Fruit fly (Drosophila melanogaster): Measurements from ENCODE around the gene CG13992.

Gene CG13992

DNA sequence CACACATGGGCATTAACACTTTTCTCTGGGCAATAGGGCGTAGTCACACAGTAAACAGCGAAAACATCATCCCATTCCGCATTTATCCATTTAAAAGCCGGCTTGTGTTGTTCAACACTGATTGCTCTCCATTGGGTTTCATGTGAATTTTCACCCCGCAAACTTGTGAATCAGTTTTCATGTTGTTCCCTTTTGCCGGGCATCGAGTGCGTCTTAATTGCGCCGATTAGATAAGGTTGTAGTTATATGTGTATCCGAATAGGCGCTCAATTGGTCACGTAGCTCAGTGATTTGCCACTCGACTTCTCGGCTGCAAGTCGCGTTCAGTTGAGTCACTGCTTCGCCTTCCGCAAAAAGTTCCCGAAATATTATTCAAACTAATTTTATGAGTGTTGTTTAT is 19.4 kb upstream of the CG13992 start:
- TF ChIP-seq ttk (optimal IDR thresholded peaks at IDR 0.05) (no peak), Myc (optimal IDR thresholded peaks at IDR 0.05) (no peak), Sin3A (optimal IDR thresholded peaks at IDR 0.05) (no peak), psq (optimal IDR thresholded peaks at IDR 0.05) (no peak), h (optimal IDR thresholded peaks at IDR 0.05) (no peak), insv (optimal IDR thresholded peaks at IDR 0.05) (no peak)

DNA sequence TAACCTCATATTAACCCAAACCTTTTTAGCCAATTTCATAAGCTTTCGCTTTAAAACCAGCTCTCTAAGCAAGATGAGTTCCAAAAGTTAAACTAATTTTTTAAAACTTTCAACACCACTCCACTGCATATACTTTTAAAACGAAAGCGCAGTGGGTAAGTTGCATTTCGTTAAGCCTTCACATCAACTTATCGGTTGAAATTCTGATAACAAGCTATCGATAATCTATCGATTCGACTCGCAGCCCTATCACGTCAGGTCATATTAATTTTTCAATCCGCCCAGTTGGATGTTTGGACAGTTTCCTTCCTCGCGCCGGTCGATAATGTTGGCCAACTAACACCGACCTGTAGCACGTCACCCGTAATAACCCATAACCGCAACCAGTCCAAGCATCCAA is 18.5 kb upstream of the CG13992 start, which contains the start of gene ifc:
TSS of gene ifc (plus strand) at position 255 of the 400 bp plus-strand sequence.
- TF ChIP-seq h (optimal IDR thresholded peaks at IDR 0.05): no peak
- no peak for TF ChIP-seq insv (optimal IDR thresholded peaks at IDR 0.05)
- TF ChIP-seq Myc (optimal IDR thresholded peaks at IDR 0.05): no peak

DNA sequence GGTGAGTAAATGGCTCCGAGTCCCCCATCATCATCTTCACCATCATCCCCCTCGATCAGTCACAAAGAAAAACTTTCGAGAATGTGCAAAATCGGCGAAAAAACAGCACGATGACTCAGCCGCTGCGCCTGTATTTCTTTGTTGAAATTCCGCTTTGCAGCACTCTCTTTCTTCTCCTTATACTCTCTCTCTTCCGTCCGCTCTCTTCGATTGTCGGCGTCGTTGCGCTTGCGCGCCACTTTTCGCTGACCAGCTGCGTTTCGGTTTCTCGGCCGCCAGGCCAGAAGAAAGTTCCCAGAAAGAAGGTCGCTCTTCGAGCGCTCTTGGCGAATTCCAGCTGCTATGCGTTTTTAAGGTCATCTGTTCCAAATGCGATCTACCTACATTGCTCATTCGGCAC is 15.7 kb upstream of the CG13992 start:
- TF ChIP-seq h (optimal IDR thresholded peaks at IDR 0.05) (no peak), Myc (optimal IDR thresholded peaks at IDR 0.05) (no peak), psq (optimal IDR thresholded peaks at IDR 0.05) (no peak), insv (optimal IDR thresholded peaks at IDR 0.05) (no peak), Sin3A (optimal IDR thresholded peaks at IDR 0.05) (no peak), ttk (optimal IDR thresholded peaks at IDR 0.05) (no peak)

DNA sequence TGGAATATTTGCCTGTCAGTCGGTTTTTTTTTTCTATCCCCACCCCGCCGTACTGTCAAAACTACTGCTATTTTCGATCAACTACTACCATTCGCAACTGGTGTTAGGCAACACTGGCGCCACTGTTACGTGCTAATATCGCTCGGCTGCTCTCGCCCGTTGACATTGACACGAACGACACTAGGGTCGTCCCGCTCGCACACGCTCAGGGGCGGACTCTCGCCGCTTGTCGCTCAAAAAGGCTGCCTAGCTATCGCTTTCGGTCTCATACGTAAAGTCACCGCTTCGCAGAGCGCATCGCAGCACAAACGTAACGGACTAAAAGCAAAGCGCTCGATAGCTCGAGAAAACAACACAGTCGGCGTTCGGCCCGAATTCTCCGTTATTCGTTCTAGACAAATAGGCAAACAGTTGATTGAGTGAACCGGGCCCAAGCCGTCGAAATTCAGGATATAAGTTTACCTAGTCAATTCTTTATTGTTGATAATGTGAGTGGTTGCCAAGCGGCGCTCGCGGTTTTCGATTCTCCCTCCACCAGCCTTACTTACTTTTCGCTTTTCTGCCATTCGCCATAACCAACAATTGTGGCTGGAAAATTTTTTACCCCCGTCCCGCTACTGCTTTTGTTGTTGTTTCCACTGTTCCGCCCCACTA is 14.9 kb upstream of the CG13992 start:
- TF ChIP-seq h (optimal IDR thresholded peaks at IDR 0.05): no peak
- TF ChIP-seq ttk (optimal IDR thresholded peaks at IDR 0.05): no peak
- no peak for TF ChIP-seq Myc (optimal IDR thresholded peaks at IDR 0.05)
- TF ChIP-seq insv (optimal IDR thresholded peaks at IDR 0.05): no peak
- TF ChIP-seq psq (optimal IDR thresholded peaks at IDR 0.05): no peak
- TF ChIP-seq Sin3A (optimal IDR thresholded peaks at IDR 0.05): no peak

DNA sequence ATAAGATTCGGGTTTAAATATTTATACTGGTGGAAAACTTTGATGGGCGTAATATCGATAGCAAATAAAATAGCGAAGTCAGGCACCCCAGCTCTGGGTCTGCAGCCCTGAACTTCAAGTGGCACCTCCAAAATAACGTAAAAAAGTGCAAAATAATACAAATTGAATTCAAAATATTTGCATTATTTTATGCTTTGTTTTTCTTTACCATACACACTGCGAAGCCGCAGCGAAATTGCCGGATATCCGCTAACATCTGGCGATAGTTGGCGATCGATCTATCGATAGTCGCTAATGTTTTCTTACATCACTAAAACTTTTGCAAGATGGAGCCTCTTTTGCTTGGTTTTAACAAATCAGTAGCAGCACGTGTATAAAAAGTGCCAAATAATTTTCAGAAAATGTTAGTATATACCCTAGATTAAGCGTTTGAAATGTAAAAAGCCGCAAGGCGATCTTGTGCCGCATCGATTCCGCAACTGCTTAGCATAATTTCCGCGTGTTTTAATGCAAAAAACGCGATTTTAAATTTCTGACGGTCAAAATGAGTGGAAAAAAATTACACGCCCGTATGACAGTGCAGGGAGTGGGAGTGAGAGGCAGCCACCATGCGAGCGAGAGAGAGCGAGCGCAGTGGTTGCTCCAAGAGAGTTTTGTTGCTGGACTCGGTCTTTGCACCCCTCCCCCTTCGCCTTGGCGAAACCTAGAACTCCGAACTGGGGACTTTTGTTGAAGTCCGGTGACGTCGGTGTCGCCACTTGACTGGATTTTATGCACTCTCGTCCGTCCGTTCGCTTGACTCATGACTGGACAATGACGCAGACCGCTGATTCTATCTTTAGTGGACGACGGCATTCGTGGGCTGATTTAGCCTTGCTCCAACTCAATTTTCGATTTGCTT is 14.1 kb upstream of the CG13992 start, which contains the start of gene eIF4A:
TSS of gene eIF4A (plus strand) at position 332 of the 901 bp plus-strand sequence.
- no peak for TF ChIP-seq ttk (optimal IDR thresholded peaks at IDR 0.05)
- no peak for TF ChIP-seq h (optimal IDR thresholded peaks at IDR 0.05)
- TF ChIP-seq psq (optimal IDR thresholded peaks at IDR 0.05): no peak
- no peak for TF ChIP-seq Sin3A (optimal IDR thresholded peaks at IDR 0.05)
- TF ChIP-seq insv (optimal IDR thresholded peaks at IDR 0.05): no peak

DNA sequence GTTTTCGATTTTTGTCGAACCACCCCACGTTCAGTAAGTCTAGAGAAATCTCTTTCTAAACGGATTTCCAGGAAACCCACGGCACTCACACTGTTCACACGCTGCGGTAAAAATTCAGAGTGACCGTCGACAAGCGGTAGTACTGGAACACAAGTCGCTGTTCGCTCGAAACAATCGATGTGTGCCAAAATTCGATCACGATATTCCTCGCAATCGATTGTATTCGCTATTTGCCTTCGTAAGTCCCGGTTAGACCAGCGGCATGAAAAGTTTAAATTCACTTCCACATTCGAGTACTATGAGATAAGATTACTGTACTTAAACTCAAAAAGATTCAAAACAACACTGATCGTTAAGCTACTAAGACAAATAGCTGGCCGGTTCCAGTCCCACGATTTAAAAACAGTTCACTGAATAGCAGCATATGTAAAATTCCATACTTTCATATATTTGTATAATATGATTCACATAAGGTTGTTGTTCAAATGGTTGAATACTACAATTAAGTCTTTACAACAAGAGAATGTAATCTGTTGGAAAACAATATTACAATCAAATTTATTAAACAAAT is 13.4 kb upstream of the CG13992 start, which contains the start of gene chic:
TSS of gene chic (minus strand) at position 157 of the 571 bp plus-strand sequence.
- TF ChIP-seq psq (optimal IDR thresholded peaks at IDR 0.05): no peak
- TF ChIP-seq h (optimal IDR thresholded peaks at IDR 0.05): no peak
- TF ChIP-seq insv (optimal IDR thresholded peaks at IDR 0.05): no peak
- no peak for TF ChIP-seq Sin3A (optimal IDR thresholded peaks at IDR 0.05)
- no peak for TF ChIP-seq Myc (optimal IDR thresholded peaks at IDR 0.05)
- no peak for TF ChIP-seq ttk (optimal IDR thresholded peaks at IDR 0.05)

DNA sequence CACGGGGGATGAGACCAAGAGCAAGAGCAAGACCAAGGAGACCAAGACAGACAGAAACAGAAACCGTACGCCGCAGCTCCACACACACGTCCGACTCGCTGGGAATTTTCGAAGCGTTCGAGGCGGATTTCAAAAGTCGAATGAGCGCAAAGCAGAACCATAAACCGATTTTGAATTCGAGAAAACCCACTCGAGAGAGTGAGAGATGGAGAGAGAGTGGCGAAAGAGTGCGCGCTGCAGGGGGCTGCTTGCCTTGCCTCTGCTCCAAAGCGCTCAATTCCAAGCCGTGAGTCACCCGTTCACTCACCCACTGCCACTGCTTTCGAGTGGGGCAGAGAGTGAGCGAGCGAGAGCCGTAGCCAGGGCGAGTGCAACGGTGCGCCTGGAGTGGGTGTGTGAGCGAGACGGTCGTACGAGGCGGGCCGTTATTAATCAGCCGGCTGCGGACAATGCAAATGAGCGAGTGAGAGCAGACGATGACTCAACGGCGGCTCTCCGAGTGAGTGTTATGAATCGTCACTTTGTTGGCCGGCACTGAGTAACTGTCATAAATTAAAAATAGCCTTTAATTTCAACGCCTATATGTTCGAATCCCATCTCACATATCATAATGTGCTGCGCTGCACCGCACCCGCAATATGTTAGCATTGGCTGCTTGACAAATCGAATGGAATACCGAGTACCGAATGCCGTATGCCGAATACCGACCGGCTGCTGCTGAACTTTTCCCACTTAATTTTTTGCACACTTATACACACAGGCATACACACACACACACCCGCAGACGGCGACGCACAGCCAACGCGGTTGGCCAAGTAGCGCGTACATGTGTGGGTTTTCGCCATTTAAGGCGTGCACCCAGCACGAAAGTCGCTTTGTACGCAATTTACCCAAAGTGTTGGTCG is 12.7 kb upstream of the CG13992 start:
- no peak for TF ChIP-seq ttk (optimal IDR thresholded peaks at IDR 0.05)
- TF ChIP-seq h (optimal IDR thresholded peaks at IDR 0.05): no peak
- TF ChIP-seq psq (optimal IDR thresholded peaks at IDR 0.05): no peak
- TF ChIP-seq Myc (optimal IDR thresholded peaks at IDR 0.05): no peak
- no peak for TF ChIP-seq Sin3A (optimal IDR thresholded peaks at IDR 0.05)
- TF ChIP-seq insv (optimal IDR thresholded peaks at IDR 0.05): no peak

DNA sequence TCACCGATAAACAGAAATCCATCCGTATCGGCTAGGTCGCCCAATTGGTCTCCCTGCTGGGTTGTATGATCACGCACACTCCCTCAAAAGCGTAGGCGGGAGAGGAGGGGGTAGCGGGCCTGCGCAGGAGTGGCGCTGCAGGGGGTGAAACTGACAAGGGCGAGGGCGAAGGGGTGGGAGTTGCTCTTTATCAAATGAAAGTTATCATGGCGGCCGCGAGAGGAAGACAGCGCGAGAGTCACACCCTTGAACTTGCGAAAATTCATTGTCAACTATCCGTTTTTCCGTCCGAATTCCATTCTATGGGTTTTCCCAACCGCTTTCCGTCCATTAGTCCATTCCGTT is 11.5 kb upstream of the CG13992 start:
- TF ChIP-seq psq (optimal IDR thresholded peaks at IDR 0.05) (no peak), Myc (optimal IDR thresholded peaks at IDR 0.05) (no peak), h (optimal IDR thresholded peaks at IDR 0.05) (no peak), insv (optimal IDR thresholded peaks at IDR 0.05) (no peak), ttk (optimal IDR thresholded peaks at IDR 0.05) (no peak), Sin3A (optimal IDR thresholded peaks at IDR 0.05) (no peak)

DNA sequence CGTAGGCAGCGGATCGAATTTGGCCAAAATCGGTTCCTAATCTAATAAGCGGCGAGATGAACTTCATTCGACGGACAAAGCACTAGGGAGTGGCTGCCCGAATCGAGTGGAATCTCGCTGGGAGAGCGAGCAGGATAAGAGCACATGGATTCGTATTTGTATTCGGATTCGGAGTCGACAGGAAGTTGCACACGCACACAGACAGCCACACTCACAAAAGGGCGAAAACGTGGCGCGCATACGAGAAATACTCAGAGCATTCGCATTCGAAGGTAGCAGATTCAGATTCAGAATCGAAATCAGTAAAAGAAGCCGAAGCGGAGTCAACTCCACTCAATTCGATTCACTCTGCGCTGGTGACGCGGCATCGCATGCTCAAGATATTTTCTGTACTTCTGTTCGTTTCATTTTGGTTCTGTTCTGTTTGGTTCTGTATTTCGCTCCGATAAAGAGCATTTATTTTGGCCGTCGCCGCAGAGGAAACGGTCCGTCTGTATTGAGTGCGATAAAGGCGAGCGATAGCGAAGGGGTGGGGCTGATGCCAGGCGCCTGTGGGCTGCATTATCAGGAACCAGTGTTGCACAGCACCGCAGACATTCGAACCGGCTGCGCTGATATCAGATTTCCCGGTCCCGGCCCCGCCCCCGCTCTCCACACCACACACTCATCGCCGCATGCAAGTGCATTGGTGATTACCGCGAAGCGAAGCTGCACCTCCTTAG is 10.9 kb upstream of the CG13992 start:
- TF ChIP-seq ttk (optimal IDR thresholded peaks at IDR 0.05): no peak
- TF ChIP-seq Sin3A (optimal IDR thresholded peaks at IDR 0.05): no peak
- TF ChIP-seq Myc (optimal IDR thresholded peaks at IDR 0.05): no peak
- TF ChIP-seq psq (optimal IDR thresholded peaks at IDR 0.05): no peak
- no peak for TF ChIP-seq insv (optimal IDR thresholded peaks at IDR 0.05)
- no peak for TF ChIP-seq h (optimal IDR thresholded peaks at IDR 0.05)

DNA sequence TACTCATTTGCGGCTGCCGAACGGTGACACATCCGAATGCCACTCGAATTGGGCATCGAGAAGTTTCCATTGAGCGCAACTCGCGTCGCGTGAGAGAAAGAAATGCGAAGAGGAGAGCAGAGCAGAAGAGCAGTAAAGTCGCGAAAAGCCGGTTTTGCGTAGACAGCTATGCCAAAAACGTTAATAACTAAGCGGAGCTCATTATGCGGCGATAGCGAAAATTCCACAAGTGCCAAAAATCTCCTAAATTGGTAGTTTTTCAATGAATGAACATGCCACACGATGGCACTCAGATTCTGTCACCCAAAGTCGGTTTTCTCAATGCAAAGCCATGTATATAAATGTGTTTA is 10.2 kb upstream of the CG13992 start:
- no peak for TF ChIP-seq ttk (optimal IDR thresholded peaks at IDR 0.05)
- no peak for TF ChIP-seq Myc (optimal IDR thresholded peaks at IDR 0.05)
- TF ChIP-seq h (optimal IDR thresholded peaks at IDR 0.05): no peak
- TF ChIP-seq psq (optimal IDR thresholded peaks at IDR 0.05): no peak
- no peak for TF ChIP-seq Sin3A (optimal IDR thresholded peaks at IDR 0.05)
- TF ChIP-seq insv (optimal IDR thresholded peaks at IDR 0.05): no peak

Data from Kc167 (cell line).